Worm (Caenorhabditis elegans): ENCODE results near the gene R09E10.5.
"Not testable (repeated sequence)": the region's sequence is repeated elsewhere in the genome, so short reads cannot be mapped to it uniquely, and the experiment has no call there.

Gene R09E10.5

ce11 chrIV:10342361-10342706, 40.2 kb upstream of the R09E10.5 start:
- no peak for TF ChIP-seq sea-1 (GFP tag; conservative IDR thresholded peaks at IDR 0.05)
- no peak for TF ChIP-seq tra-4 (tag; optimal IDR thresholded peaks at IDR 0.05)
- TF ChIP-seq ceh-13 (GFP tag; optimal IDR thresholded peaks at IDR 0.05) = no peak
- no peak for TF ChIP-seq B0310.2 (tag; optimal IDR thresholded peaks at IDR 0.05)
- no peak for TF ChIP-seq aly-1 (tag; optimal IDR thresholded peaks at IDR 0.05)
- TF ChIP-seq ceh-36 (tag; optimal IDR thresholded peaks at IDR 0.05) = no peak
- TF ChIP-seq pes-1 (GFP tag; IDR thresholded peaks at IDR 0.05) = no peak
- TF ChIP-seq hnd-1 (tag; optimal IDR thresholded peaks at IDR 0.05) = no peak
- TF ChIP-seq tbx-11 (GFP tag; IDR thresholded peaks at IDR 0.05) = no peak

DNA sequence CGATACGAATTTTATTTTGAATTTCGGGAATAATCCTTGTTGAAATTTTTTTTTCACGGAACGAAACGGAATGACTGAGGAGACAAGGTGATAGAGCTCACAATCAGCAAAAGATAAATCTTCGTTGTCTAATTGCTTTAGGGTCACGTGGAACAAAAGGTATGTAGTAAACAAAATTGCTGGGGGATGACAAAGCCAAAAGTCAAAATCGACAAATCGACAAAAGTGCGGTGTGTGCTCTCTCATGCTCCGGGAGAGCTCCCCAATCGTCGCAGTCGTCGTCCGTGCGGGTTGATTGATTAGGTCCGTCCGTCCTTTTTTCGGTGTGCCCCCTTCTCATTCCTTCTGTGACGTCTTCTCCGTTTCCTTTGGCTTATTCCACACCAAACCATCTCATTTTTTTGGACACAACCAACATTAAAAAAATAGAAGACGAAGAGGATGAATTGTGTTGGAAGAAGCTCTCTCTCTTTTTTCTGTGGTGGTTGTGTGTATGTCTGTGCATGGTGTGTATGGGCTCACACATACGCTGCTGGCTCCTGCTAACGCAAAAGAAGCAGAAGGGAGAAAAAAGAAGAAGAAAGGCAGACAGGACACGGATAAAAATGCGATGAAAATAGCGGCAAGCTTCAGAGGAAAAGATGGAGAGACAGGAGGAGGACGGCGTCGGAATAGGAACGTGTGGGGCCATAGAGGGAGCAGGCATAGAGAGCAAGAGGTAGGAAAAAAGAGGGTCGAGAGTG, 39.7 kb upstream of the R09E10.5 start:
- no peak for TF ChIP-seq hnd-1 (tag; optimal IDR thresholded peaks at IDR 0.05)
- TF ChIP-seq tbx-11 (GFP tag; IDR thresholded peaks at IDR 0.05) = 0 out of 2 replicates have a peak, but pooled peaks have one; percentile 24

DNA sequence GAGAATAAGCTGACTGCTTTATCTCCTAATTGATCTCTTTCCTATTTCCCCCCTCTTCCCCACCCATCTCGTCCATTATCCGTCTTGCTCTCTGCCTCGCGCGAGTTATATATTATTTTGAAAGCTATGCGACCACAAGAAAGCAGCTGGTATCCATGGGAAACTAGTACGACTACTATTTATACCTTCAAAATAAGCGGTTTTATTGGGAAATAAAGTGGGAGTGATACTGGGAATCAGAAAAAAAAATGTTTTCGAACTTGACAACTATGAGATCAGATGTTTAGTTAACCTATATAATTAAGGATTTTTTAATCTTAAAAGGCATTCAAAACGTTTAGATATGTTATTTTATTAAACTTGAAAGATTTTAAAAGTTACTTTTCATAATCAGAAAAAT, 37.6 kb upstream of the R09E10.5 start:
- TF ChIP-seq tbx-11 (GFP tag; IDR thresholded peaks at IDR 0.05) (no peak), aly-1 (tag; optimal IDR thresholded peaks at IDR 0.05) (no peak), tbx-37 (GFP tag; conservative IDR thresholded peaks at IDR 0.05) (no peak), ceh-13 (GFP tag; optimal IDR thresholded peaks at IDR 0.05) (no peak), tra-4 (tag; optimal IDR thresholded peaks at IDR 0.05) (no peak), ama-1 (optimal IDR thresholded peaks at IDR 0.05) (no peak), sea-1 (GFP tag; conservative IDR thresholded peaks at IDR 0.05) (no peak), F13C5.2 (tag; optimal IDR thresholded peaks at IDR 0.05) (no peak), ceh-36 (tag; optimal IDR thresholded peaks at IDR 0.05) (no peak), pes-1 (GFP tag; IDR thresholded peaks at IDR 0.05) (no peak), hnd-1 (tag; optimal IDR thresholded peaks at IDR 0.05) (no peak), hmg-4 (GFP tag; optimal IDR thresholded peaks at IDR 0.05) (no peak), B0310.2 (tag; optimal IDR thresholded peaks at IDR 0.05) (no peak), scrt-1 (GFP tag; IDR thresholded peaks at IDR 0.05) (no peak), hmbx-1 (tag; optimal IDR thresholded peaks at IDR 0.05) (no peak), ets-7 (tag; optimal IDR thresholded peaks at IDR 0.05) (no peak), flt-1 (GFP tag; IDR thresholded peaks at IDR 0.05) (no peak)

- TF ChIP-seq ceh-36 (tag; optimal IDR thresholded peaks at IDR 0.05) (no peak), hmbx-1 (tag; optimal IDR thresholded peaks at IDR 0.05) (no peak), scrt-1 (GFP tag; IDR thresholded peaks at IDR 0.05) (no peak), flt-1 (GFP tag; IDR thresholded peaks at IDR 0.05) (no peak), sea-1 (GFP tag; conservative IDR thresholded peaks at IDR 0.05) (no peak), ama-1 (optimal IDR thresholded peaks at IDR 0.05) (no peak), F13C5.2 (tag; optimal IDR thresholded peaks at IDR 0.05) (no peak), pes-1 (GFP tag; IDR thresholded peaks at IDR 0.05) (no peak), B0310.2 (tag; optimal IDR thresholded peaks at IDR 0.05) (no peak), hmg-4 (GFP tag; optimal IDR thresholded peaks at IDR 0.05) (no peak), tbx-37 (GFP tag; conservative IDR thresholded peaks at IDR 0.05) (no peak), hnd-1 (tag; optimal IDR thresholded peaks at IDR 0.05) (no peak), tra-4 (tag; optimal IDR thresholded peaks at IDR 0.05) (no peak)
These were observed 35.2 kb upstream of the R09E10.5 start for ce11 chrIV:10337286-10337685.

- TF ChIP-seq scrt-1 (GFP tag; IDR thresholded peaks at IDR 0.05) (no peak), hmg-4 (GFP tag; optimal IDR thresholded peaks at IDR 0.05) (no peak), aly-1 (tag; optimal IDR thresholded peaks at IDR 0.05) (no peak), tbx-37 (GFP tag; conservative IDR thresholded peaks at IDR 0.05) (no peak), ets-7 (tag; optimal IDR thresholded peaks at IDR 0.05) (no peak), F13C5.2 (tag; optimal IDR thresholded peaks at IDR 0.05) (no peak), ama-1 (optimal IDR thresholded peaks at IDR 0.05) (no peak), ceh-36 (tag; optimal IDR thresholded peaks at IDR 0.05) (no peak), sea-1 (GFP tag; conservative IDR thresholded peaks at IDR 0.05) (no peak), pes-1 (GFP tag; IDR thresholded peaks at IDR 0.05) (no peak), hmbx-1 (tag; optimal IDR thresholded peaks at IDR 0.05) (no peak), flt-1 (GFP tag; IDR thresholded peaks at IDR 0.05) (no peak), tbx-11 (GFP tag; IDR thresholded peaks at IDR 0.05) (no peak), B0310.2 (tag; optimal IDR thresholded peaks at IDR 0.05) (no peak), ceh-13 (GFP tag; optimal IDR thresholded peaks at IDR 0.05) (no peak), hnd-1 (tag; optimal IDR thresholded peaks at IDR 0.05) (no peak), tra-4 (tag; optimal IDR thresholded peaks at IDR 0.05) (no peak)
These were observed 29.8 kb upstream of the R09E10.5 start for ce11 chrIV:10331882-10332281.

- TF ChIP-seq flt-1 (GFP tag; IDR thresholded peaks at IDR 0.05) (no peak), ceh-13 (GFP tag; optimal IDR thresholded peaks at IDR 0.05) (no peak), hnd-1 (tag; optimal IDR thresholded peaks at IDR 0.05) (no peak), tra-4 (tag; optimal IDR thresholded peaks at IDR 0.05) (no peak), hmg-4 (GFP tag; optimal IDR thresholded peaks at IDR 0.05) (peak; percentile 17), hmbx-1 (tag; optimal IDR thresholded peaks at IDR 0.05) (no peak)
These were observed 28.9 kb upstream of the R09E10.5 start for ce11 chrIV:10330962-10331361.

DNA sequence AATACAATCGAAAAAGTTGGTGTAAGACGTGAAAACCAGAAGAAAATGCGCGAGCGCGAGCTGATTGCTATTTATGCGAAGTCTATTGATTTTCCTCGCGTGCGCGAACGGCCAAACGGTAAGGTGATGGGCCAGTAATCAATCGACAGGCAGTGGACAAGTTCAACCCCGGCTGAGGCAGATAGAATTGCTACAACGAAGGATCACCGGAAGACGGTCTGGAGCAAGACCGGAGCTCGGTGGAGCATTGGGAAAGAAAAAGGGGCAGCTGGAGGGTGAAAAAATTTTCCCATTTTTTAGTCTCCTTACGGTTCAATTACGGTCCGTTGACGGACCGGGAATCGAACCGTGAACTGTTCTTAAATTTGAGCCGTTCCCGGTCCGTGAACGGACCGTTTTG, 21.3 kb upstream of the R09E10.5 start:
- 0 out of 2 replicates have a peak, but pooled peaks have one; percentile 32 for TF ChIP-seq tbx-11 (GFP tag; IDR thresholded peaks at IDR 0.05)

ce11 chrIV:10322650-10323049, 20.5 kb upstream of the R09E10.5 start, which contains the start of gene R09E10.1:
R09E10.1 (minus strand) TSS chrIV:10322750.
- not testable (repeated sequence) for TF ChIP-seq hmg-4 (GFP tag; optimal IDR thresholded peaks at IDR 0.05); sea-1 (GFP tag; conservative IDR thresholded peaks at IDR 0.05); F13C5.2 (tag; optimal IDR thresholded peaks at IDR 0.05)

All from whole organism, early embryonic.